Worm (Caenorhabditis elegans) whole organism, midembryonic: ENCODE data around the gene F56D6.13.

Experiments
- T22C8.4 ChIP-seq: fragments of 200-800 bp; sonication (Bioruptor generic); IDR thresholded peaks from 2 replicates; pipeline ENCODE4 v1.3.6; 2022; ENCODE audit warnings: missing genetic modification characterization, missing compliant biosample characterization
- cog-1 ChIP-seq: sonication (generic microtip); optimal IDR thresholded peaks from 2 replicates; lab custom pipeline; 2016; ENCODE audit warnings: missing genetic modification characterization, missing compliant biosample characterization
- flt-1 ChIP-seq: fragments of 200-800 bp; sonication (Bioruptor generic); IDR thresholded peaks from 2 replicates; pipeline ENCODE4 v1.3.6; 2022; ENCODE audit warnings: missing genetic modification characterization, missing compliant biosample characterization
- klf-2 ChIP-seq: fragments of 200-800 bp; sonication (Bioruptor generic); conservative IDR thresholded peaks from 2 replicates; pipeline ENCODE4 v1.3.6; 2022; ENCODE audit warnings: missing genetic modification reagents, missing genetic modification characterization, missing compliant biosample characterization
- med-1 ChIP-seq: sonication (generic microtip); optimal IDR thresholded peaks from 2 replicates; lab custom pipeline; 2017; ENCODE audit warnings: missing genetic modification characterization, mild to moderate bottlenecking, missing compliant biosample characterization, antibody characterized with exemption, missing genetic modification reagents; ENCODE audit not compliant: insufficient read depth
- ref-1 ChIP-seq: fragments of 200-800 bp; sonication (Bioruptor generic); conservative IDR thresholded peaks from 2 replicates; pipeline ENCODE4 v1.3.6; 2022; ENCODE audit warnings: missing genetic modification reagents, missing genetic modification characterization, missing compliant biosample characterization
- ztf-29 ChIP-seq: fragments of 200-800 bp; sonication (Bioruptor generic); IDR thresholded peaks from 2 replicates; pipeline ENCODE4 v1.3.6; 2022; ENCODE audit warnings: missing genetic modification reagents, missing genetic modification characterization, missing compliant biosample characterization

ce11 chrIV:3915296-3915695, 6.1 kb downstream of the F56D6.13 start, which contains the start of gene srz-20:
- no peak for TF ChIP-seq med-1
- TF ChIP-seq klf-2 (GFP tag; lab: Robert Waterston, UW), result no peak
- TF ChIP-seq cog-1 (tag; lab: Kevin White, UChicago), result no peak
- no peak for TF ChIP-seq flt-1 (GFP tag; lab: Robert Waterston, UW)
- no peak for TF ChIP-seq ztf-29 (GFP tag; lab: Robert Waterston, UW)
- TF ChIP-seq T22C8.4 (GFP tag; lab: Robert Waterston, UW), result no peak
- TF ChIP-seq ref-1 (GFP tag; lab: Robert Waterston, UW), result no peak
